Fruit fly (Drosophila melanogaster): ENCODE measurements around the gene CG6576.

CG6576 gene

dm6 chr3L:8787701-8788100 lies 31.9 kb downstream of the CG6576 start:
- TF ChIP-seq fu2 (GFP tag; optimal IDR thresholded peaks at IDR 0.05) = no peak
- TF ChIP-seq bigmax (GFP tag; optimal IDR thresholded peaks at IDR 0.05) = peak; percentile 59
- peak; percentile 6 for TF ChIP-seq CG2678 (tag; optimal IDR thresholded peaks at IDR 0.05)
- peak; percentile 69 for TF ChIP-seq grn (GFP tag; optimal IDR thresholded peaks at IDR 0.05)
- no peak for TF ChIP-seq YL-1 (GFP tag; optimal IDR thresholded peaks at IDR 0.05)
- peak; percentile 33 for TF ChIP-seq mirr (GFP tag; optimal IDR thresholded peaks at IDR 0.05)
- no peak for TF ChIP-seq Pdp1 (GFP tag; optimal IDR thresholded peaks at IDR 0.05)
- no peak for TF ChIP-seq esg (GFP tag; conservative IDR thresholded peaks at IDR 0.05)
- TF ChIP-seq Nf-YB (GFP tag; optimal IDR thresholded peaks at IDR 0.05) = no peak
- no peak for TF ChIP-seq fd3F (GFP tag; optimal IDR thresholded peaks at IDR 0.05)
- peak in 1 of 2 experiments; percentile 13 for TF ChIP-seq Hr78 (GFP tag; optimal IDR thresholded peaks at IDR 0.05)
- no peak for TF ChIP-seq wdn (GFP tag; IDR thresholded peaks at IDR 0.05)
- TF ChIP-seq D19A (tag; optimal IDR thresholded peaks at IDR 0.05) = no peak
- TF ChIP-seq lilli (GFP tag; optimal IDR thresholded peaks at IDR 0.05) = no peak
- TF ChIP-seq hb (GFP tag; IDR thresholded peaks at IDR 0.05; ENCODE audit: partially characterized antibody) = no peak
- TF ChIP-seq CG11696 (GFP tag; IDR thresholded peaks at IDR 0.05) = no peak
- no peak for TF ChIP-seq eve (GFP tag; optimal IDR thresholded peaks at IDR 0.05)
- TF ChIP-seq exex (tag; optimal IDR thresholded peaks at IDR 0.05) = peak; percentile 94
- peak; percentile 84 for TF ChIP-seq CG34376 (GFP tag; optimal IDR thresholded peaks at IDR 0.05)
- TF ChIP-seq sug (tag; optimal IDR thresholded peaks at IDR 0.05) = peak; percentile 44
- TF ChIP-seq GATAe (GFP tag; conservative IDR thresholded peaks at IDR 0.05) = no peak; the same call in 1 of the 2 replicates
- TF ChIP-seq sens (GFP tag) = peak; percentile 40
- TF ChIP-seq pnt (GFP tag; optimal IDR thresholded peaks at IDR 0.05) = no peak

- TF ChIP-seq h (optimal IDR thresholded peaks at IDR 0.05) (no peak), CG10274 (GFP tag; optimal IDR thresholded peaks at IDR 0.05) (no peak), CG6254 (GFP tag; optimal IDR thresholded peaks at IDR 0.05) (no peak), ase (GFP tag; IDR thresholded peaks at IDR 0.05) (no peak), lbe (GFP tag; optimal IDR thresholded peaks at IDR 0.05) (no peak), exex (tag; optimal IDR thresholded peaks at IDR 0.05) (peak; percentile 53), Pdp1 (GFP tag; optimal IDR thresholded peaks at IDR 0.05) (peak in 1 of 2 experiments; percentile 5), toy (GFP tag; IDR thresholded peaks at IDR 0.05) (no peak)
These were observed 32.7 kb downstream of the CG6576 start, which contains the start of gene Acbp5 for dm6 chr3L:8788445-8788844. TSS of gene Acbp5 (minus strand) at chr3L:8788545.

dm6 chr3L:8798129-8798528 lies 42.3 kb downstream of the CG6576 start:
- TF ChIP-seq CG11093 (GFP tag; IDR thresholded peaks at IDR 0.05) (no peak), corto (GFP tag; optimal IDR thresholded peaks at IDR 0.05) (no peak), Pdp1 (GFP tag; optimal IDR thresholded peaks at IDR 0.05) (peak in 1 of 2 experiments; percentile 67), CG2199 (GFP tag; IDR thresholded peaks at IDR 0.05) (peak; percentile 93)

dm6 chr3L:8798539-8798938 lies 42.8 kb downstream of the CG6576 start:
- no peak for TF ChIP-seq dati (GFP tag; IDR thresholded peaks at IDR 0.05)
- TF ChIP-seq eve (GFP tag; optimal IDR thresholded peaks at IDR 0.05) = peak in 1 of 2 experiments; percentile 70
- no peak for TF ChIP-seq croc (GFP tag; conservative IDR thresholded peaks at IDR 0.05)
- no peak for TF ChIP-seq insv (GFP tag; optimal IDR thresholded peaks at IDR 0.05)
- no peak for TF ChIP-seq HLHmδ (GFP tag; optimal IDR thresholded peaks at IDR 0.05)
- TF ChIP-seq Tbp (GFP tag; optimal IDR thresholded peaks at IDR 0.05) = peak; percentile 28
- no peak for TF ChIP-seq CG17568 (GFP tag; optimal IDR thresholded peaks at IDR 0.05)
- no peak for TF ChIP-seq en (GFP tag; optimal IDR thresholded peaks at IDR 0.05)
- TF ChIP-seq ind (GFP tag; optimal IDR thresholded peaks at IDR 0.05) = no peak
- TF ChIP-seq CG8359 (GFP tag; optimal IDR thresholded peaks at IDR 0.05; ENCODE audit: borderline replicate concordance) = peak; percentile 100
- no peak for TF ChIP-seq CG7745 (tag; optimal IDR thresholded peaks at IDR 0.05)
- TF ChIP-seq CG7271 (tag; optimal IDR thresholded peaks at IDR 0.05) = no peak
